Worm (Caenorhabditis elegans) whole organism, young adult: ENCODE measurements around the gene npr-13.

Experiments used
- ama-1 ChIP-seq, 3 experiments: fragments of 150-350 bp in 1 of 3; sonication (generic microtip) in 2 of 3; optimal IDR thresholded peaks; 2 replicates each; lab custom pipeline; 2014 to 2018; ENCODE audit warnings: missing biosample characterization in 2 of 3, missing genetic modification characterization in 2 of 3, missing genetic modification reagents in 2 of 3
- ceh-40 ChIP-seq: fragments of 200-800 bp; sonication (Bioruptor generic); IDR thresholded peaks from 2 replicates; pipeline ENCODE4 v1.3.6; 2022; ENCODE audit warnings: missing genetic modification characterization, missing compliant biosample characterization
- madf-10 ChIP-seq: sonication (generic microtip); optimal IDR thresholded peaks from 2 replicates; lab custom pipeline; 2016; ENCODE audit warnings: mild to moderate bottlenecking, missing genetic modification characterization, missing compliant biosample characterization
- nfya-1 ChIP-seq: sonication (generic microtip); optimal IDR thresholded peaks from 2 replicates; lab custom pipeline; 2017; ENCODE audit warnings: antibody characterized with exemption, missing compliant biosample characterization, missing genetic modification characterization, borderline replicate concordance; ENCODE audit not compliant: insufficient read depth
- pbrm-1 ChIP-seq: fragments of 200-800 bp; sonication (Bioruptor generic); IDR thresholded peaks from 2 replicates; pipeline ENCODE4 v1.3.6; 2022; ENCODE audit warnings: missing genetic modification reagents, missing genetic modification characterization, missing compliant biosample characterization
- zfh-2 ChIP-seq: fragments of 200-800 bp; sonication (Bioruptor generic); conservative IDR thresholded peaks from 2 replicates; pipeline ENCODE4 v1.3.6; 2022; ENCODE audit warnings: missing genetic modification reagents, missing genetic modification characterization, missing compliant biosample characterization

- TF ChIP-seq ceh-40 (GFP tag; lab: Robert Waterston, UW), result no peak
- no peak for TF ChIP-seq ama-1 (optimal IDR thresholded peaks at IDR 0.05; lab: Kevin White, UChicago)
- TF ChIP-seq ama-1 (GFP tag; optimal IDR thresholded peaks at IDR 0.05; lab: Kevin White, UChicago), result no peak
- no peak for TF ChIP-seq madf-10 (tag; lab: Kevin White, UChicago)
- TF ChIP-seq pbrm-1 (GFP tag; lab: Robert Waterston, UW), result no peak
- TF ChIP-seq nfya-1 (tag; lab: Kevin White, UChicago), result no peak
- no peak for TF ChIP-seq zfh-2 (GFP tag; lab: Robert Waterston, UW)
Observed at ce11 chrV:14851972-14852371, 6.4 kb downstream of the npr-13 start.
